Fruit fly (Drosophila melanogaster) whole organism, embryonic: Measurements from ENCODE around the gene Gr93d.

Source experiments
- Atf-2 ChIP-seq: fragments of 200-800 bp; sonication (Bioruptor generic); optimal IDR thresholded peaks from 2 replicates; lab custom pipeline; 2016; ENCODE audit warnings: missing biosample characterization, missing genetic modification characterization
- Blimp-1 ChIP-seq: fragments of 200-800 bp; sonication (Bioruptor generic); optimal IDR thresholded peaks from 3 replicates; lab custom pipeline; 2018; ENCODE audit warnings: missing biosample characterization, missing genetic modification characterization, mild to moderate bottlenecking, moderate library complexity, missing genetic modification reagents
- CG10543 ChIP-seq: fragments of 200-800 bp; sonication (Bioruptor generic); optimal IDR thresholded peaks from 3 replicates; lab custom pipeline; 2017; ENCODE audit warnings: missing biosample characterization, mild to moderate bottlenecking, missing genetic modification characterization, moderate library complexity
- CG10979 ChIP-seq: fragments of 200-800 bp; sonication (Bioruptor generic); optimal IDR thresholded peaks from 2 replicates; lab custom pipeline; 2018; ENCODE audit warnings: missing biosample characterization, mild to moderate bottlenecking, missing genetic modification characterization, moderate library complexity
- CG11695 ChIP-seq: fragments of 200-800 bp; sonication (Bioruptor generic); IDR thresholded peaks from 3 replicates; pipeline ENCODE4 v1.3.6; 2022; ENCODE audit warnings: missing biosample characterization, missing genetic modification characterization
- CG13123 ChIP-seq: fragments of 200-800 bp; sonication (Bioruptor generic); optimal IDR thresholded peaks from 2 replicates; lab custom pipeline; 2016; ENCODE audit warnings: missing biosample characterization, missing genetic modification characterization
- CG16779 ChIP-seq: fragments of 200-800 bp; sonication (Bioruptor generic); IDR thresholded peaks from 2 replicates; pipeline ENCODE4 v1.3.6; 2022; ENCODE audit warnings: missing biosample characterization, missing genetic modification characterization
- CG17361 ChIP-seq: fragments of 200-800 bp; sonication (Bioruptor generic); IDR thresholded peaks from 3 replicates; pipeline ENCODE4 v1.3.6; 2022; ENCODE audit warnings: missing biosample characterization, missing genetic modification characterization
- CG2678 ChIP-seq: fragments of 200-800 bp; sonication (Bioruptor generic); optimal IDR thresholded peaks from 3 replicates; lab custom pipeline; 2019; ENCODE audit warnings: missing biosample characterization, mild to moderate bottlenecking, missing genetic modification characterization, moderate library complexity
- CG3407 ChIP-seq: fragments of 200-800 bp; sonication (Bioruptor generic); optimal IDR thresholded peaks from 2 replicates; lab custom pipeline; 2018; ENCODE audit warnings: missing biosample characterization, mild to moderate bottlenecking, missing genetic modification characterization
- CG42726 ChIP-seq: fragments of 200-800 bp; sonication (Bioruptor generic); IDR thresholded peaks from 2 replicates; pipeline ENCODE4 v1.3.6; 2022; ENCODE audit warnings: missing biosample characterization, missing genetic modification characterization; ENCODE audit not compliant: partially characterized antibody
- CG7556 ChIP-seq: fragments of 200-800 bp; sonication (Bioruptor generic); optimal IDR thresholded peaks from 2 replicates; lab custom pipeline; 2017; ENCODE audit warnings: missing biosample characterization, mild to moderate bottlenecking, missing genetic modification characterization
- CG8290 ChIP-seq, 3 experiments: fragments of 200-800 bp; sonication (Bioruptor generic); optimal IDR thresholded peaks; 2 replicates each; lab custom pipeline; 2016 to 2019; ENCODE audit warnings: missing biosample characterization in 3 of 3, missing genetic modification characterization in 3 of 3, mild to moderate bottlenecking in 2 of 3, moderate library complexity in 1 of 3
- CG8924 ChIP-seq: fragments of 200-800 bp; optimal IDR thresholded peaks from 3 replicates; lab custom pipeline; 2019; ENCODE audit warnings: missing biosample characterization, mild to moderate bottlenecking, missing genetic modification characterization, moderate library complexity
- CHES-1-like ChIP-seq: fragments of 200-800 bp; sonication (Bioruptor generic); optimal IDR thresholded peaks from 2 replicates; lab custom pipeline; 2016; ENCODE audit warnings: missing biosample characterization, missing genetic modification characterization
- CoRest ChIP-seq: fragments of 200-800 bp; sonication (Bioruptor generic); optimal IDR thresholded peaks from 3 replicates; lab custom pipeline; 2018; ENCODE audit warnings: missing biosample characterization, mild to moderate bottlenecking, missing genetic modification characterization, moderate library complexity
- CrebB ChIP-seq: fragments of 200-800 bp; sonication (Bioruptor generic); optimal IDR thresholded peaks from 3 replicates; lab custom pipeline; 2018; ENCODE audit warnings: missing biosample characterization, mild to moderate bottlenecking, missing genetic modification characterization
- Dbx ChIP-seq: fragments of 200-800 bp; sonication (Bioruptor generic); IDR thresholded peaks from 3 replicates; pipeline ENCODE4 v1.3.6; 2022; ENCODE audit warnings: missing biosample characterization, missing genetic modification characterization
- Gsc ChIP-seq: fragments of 200-800 bp; sonication (Bioruptor generic); IDR thresholded peaks from 2 replicates; pipeline ENCODE4 v1.3.6; 2022; ENCODE audit warnings: missing biosample characterization, missing genetic modification characterization
- Hand ChIP-seq: fragments of 200-800 bp; sonication (Bioruptor generic); optimal IDR thresholded peaks from 2 replicates; lab custom pipeline; 2017; ENCODE audit warnings: mild to moderate bottlenecking, missing biosample characterization, missing genetic modification reagents, missing genetic modification characterization
- Hmr ChIP-seq: fragments of 200-800 bp; sonication (Bioruptor generic); optimal IDR thresholded peaks from 3 replicates; lab custom pipeline; 2017; ENCODE audit warnings: mild to moderate bottlenecking, missing biosample characterization, missing genetic modification reagents, missing genetic modification characterization
- Hr39 ChIP-seq: fragments of >200 bp; optimal IDR thresholded peaks from 2 replicates; lab custom pipeline; 2017
- Max ChIP-seq: fragments of 200-800 bp; sonication (Bioruptor generic); optimal IDR thresholded peaks from 2 replicates; lab custom pipeline; 2016; ENCODE audit warnings: missing biosample characterization, mild to moderate bottlenecking, missing genetic modification characterization
- NFAT ChIP-seq: fragments of 200-800 bp; sonication (Bioruptor generic); IDR thresholded peaks from 2 replicates; pipeline ENCODE4 v1.3.6; 2022; ENCODE audit warnings: missing biosample characterization, missing genetic modification characterization
- NK7.1 ChIP-seq: fragments of 200-800 bp; sonication (Bioruptor generic); optimal IDR thresholded peaks from 3 replicates; lab custom pipeline; 2016; ENCODE audit warnings: missing biosample characterization, missing genetic modification characterization
- Nf-YA ChIP-seq: fragments of 200-800 bp; sonication (Bioruptor generic); IDR thresholded peaks from 2 replicates; pipeline ENCODE4 v1.3.6; 2022; ENCODE audit warnings: missing biosample characterization, missing genetic modification characterization
- Nf-YB ChIP-seq: fragments of 200-800 bp; sonication (Bioruptor generic); optimal IDR thresholded peaks from 3 replicates; lab custom pipeline; 2019; ENCODE audit warnings: missing biosample characterization, mild to moderate bottlenecking, missing genetic modification characterization, moderate library complexity
- Oli ChIP-seq: fragments of 200-800 bp; sonication (Bioruptor generic); optimal IDR thresholded peaks from 2 replicates; lab custom pipeline; 2018; ENCODE audit warnings: missing biosample characterization, mild to moderate bottlenecking, missing genetic modification characterization, moderate library complexity
- Pdp1 ChIP-seq, 2 experiments: fragments of 200-800 bp; sonication (Bioruptor generic); optimal IDR thresholded peaks; 3 replicates each; lab custom pipeline; 2016; ENCODE audit warnings: missing biosample characterization in 2 of 2, missing genetic modification characterization in 2 of 2, mild to moderate bottlenecking in 1 of 2, moderate library complexity in 1 of 2
- Ptx1 ChIP-seq: fragments of 200-800 bp; sonication (Bioruptor generic); IDR thresholded peaks from 2 replicates; pipeline ENCODE4 v1.3.6; 2022; ENCODE audit warnings: missing biosample characterization, missing genetic modification characterization
- Six4 ChIP-seq: fragments of 200-800 bp; sonication (Bioruptor generic); optimal IDR thresholded peaks from 2 replicates; lab custom pipeline; 2016; ENCODE audit warnings: missing biosample characterization, missing genetic modification characterization
- Sry-β ChIP-seq: fragments of 200-800 bp; sonication (Bioruptor generic); optimal IDR thresholded peaks from 2 replicates; lab custom pipeline; 2018; ENCODE audit warnings: missing biosample characterization, mild to moderate bottlenecking, missing genetic modification characterization, moderate library complexity
- Ssrp ChIP-seq: fragments of 200-800 bp; sonication (Bioruptor generic); optimal IDR thresholded peaks from 2 replicates; lab custom pipeline; 2018; ENCODE audit warnings: missing biosample characterization, mild to moderate bottlenecking, missing genetic modification characterization, moderate library complexity
- Trl ChIP-seq, 3 experiments: fragments of >200 bp in 2 of 3; fragments of 200-800 bp in 1 of 3; sonication (Bioruptor generic) in 1 of 3; optimal IDR thresholded peaks; 2 replicates in 1 of 3; 3 replicates in 2 of 3; lab custom pipeline; 2016 to 2017; ENCODE audit warnings: missing biosample characterization in 1 of 3, missing genetic modification characterization in 1 of 3
- cg ChIP-seq: fragments of 200-800 bp; sonication (Bioruptor generic); optimal IDR thresholded peaks from 3 replicates; lab custom pipeline; 2019; ENCODE audit warnings: missing biosample characterization, mild to moderate bottlenecking, missing genetic modification characterization, moderate library complexity
- ken ChIP-seq: fragments of 200-800 bp; sonication (Bioruptor generic); IDR thresholded peaks from 3 replicates; pipeline ENCODE4 v1.3.6; 2022; ENCODE audit warnings: missing biosample characterization, missing genetic modification characterization
- lab ChIP-seq: fragments of 200-800 bp; sonication (Bioruptor generic); optimal IDR thresholded peaks from 3 replicates; lab custom pipeline; 2017; ENCODE audit warnings: missing biosample characterization, missing genetic modification characterization, mild to moderate bottlenecking, moderate library complexity, missing genetic modification reagents
- luna ChIP-seq: fragments of 200-800 bp; sonication (Bioruptor generic); optimal IDR thresholded peaks from 2 replicates; lab custom pipeline; 2016; ENCODE audit warnings: missing biosample characterization, missing genetic modification characterization
- mam ChIP-seq: fragments of 200-800 bp; sonication (Bioruptor generic); optimal IDR thresholded peaks from 3 replicates; lab custom pipeline; 2016; ENCODE audit warnings: missing biosample characterization, missing genetic modification characterization
- nerfin-1 ChIP-seq: fragments of 200-800 bp; sonication (Bioruptor generic); optimal IDR thresholded peaks from 3 replicates; lab custom pipeline; 2019; ENCODE audit warnings: missing biosample characterization, mild to moderate bottlenecking, missing genetic modification characterization, moderate library complexity
- pb ChIP-seq: fragments of 200-800 bp; sonication (Bioruptor generic); optimal IDR thresholded peaks from 3 replicates; lab custom pipeline; 2016; ENCODE audit warnings: missing biosample characterization, missing genetic modification characterization
- pros ChIP-seq: fragments of 200-800 bp; sonication (Bioruptor generic); optimal IDR thresholded peaks from 3 replicates; lab custom pipeline; 2019; ENCODE audit warnings: missing biosample characterization, mild to moderate bottlenecking, missing genetic modification characterization, moderate library complexity
- psq ChIP-seq: fragments of 200-800 bp; sonication (Bioruptor generic); optimal IDR thresholded peaks from 2 replicates; lab custom pipeline; 2017; ENCODE audit warnings: missing biosample characterization, missing genetic modification characterization
- sim ChIP-seq: fragments of 200-800 bp; sonication (Bioruptor generic); IDR thresholded peaks from 2 replicates; pipeline ENCODE4 v1.3.6; 2022; ENCODE audit warnings: missing biosample characterization, missing genetic modification characterization
- slou ChIP-seq: fragments of 200-800 bp; sonication (Bioruptor generic); optimal IDR thresholded peaks from 3 replicates; lab custom pipeline; 2016; ENCODE audit warnings: missing biosample characterization, missing genetic modification characterization
- sqz ChIP-seq: fragments of 200-800 bp; sonication (Bioruptor generic); optimal IDR thresholded peaks from 3 replicates; lab custom pipeline; 2018; ENCODE audit warnings: missing biosample characterization, mild to moderate bottlenecking, missing genetic modification characterization
- sr ChIP-seq: fragments of 200-800 bp; sonication (Bioruptor generic); IDR thresholded peaks from 3 replicates; pipeline ENCODE4 v1.3.6; 2022; ENCODE audit warnings: missing biosample characterization, missing genetic modification characterization
- stc ChIP-seq: fragments of 200-800 bp; sonication (Bioruptor generic); IDR thresholded peaks from 2 replicates; pipeline ENCODE4 v1.3.6; 2022; ENCODE audit warnings: missing biosample characterization, missing genetic modification characterization

The Gr93d gene

DNA sequence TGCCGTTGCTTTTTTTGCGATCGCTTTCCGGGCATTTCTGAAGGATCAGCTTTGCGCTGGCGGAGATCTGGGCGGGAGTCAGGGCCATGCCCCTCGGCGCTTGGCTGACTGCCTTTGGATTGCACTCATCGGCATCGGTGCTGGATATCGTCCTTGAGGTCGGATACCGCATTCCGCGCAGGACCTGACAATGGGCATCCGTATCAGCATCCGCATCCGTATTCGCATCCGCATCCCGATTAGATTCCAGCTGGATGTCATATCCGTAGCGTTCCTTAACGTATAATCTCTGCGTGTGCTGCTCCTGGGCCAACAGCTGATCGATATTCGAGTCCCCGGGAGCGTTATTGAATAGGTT, 9.0 kb upstream of the Gr93d start (continued):
- TF ChIP-seq stc (GFP tag; lab: Robert Waterston, UW): no peak
- no peak for TF ChIP-seq CG16779 (GFP tag; lab: Robert Waterston, UW)
- TF ChIP-seq Dbx (GFP tag; lab: Robert Waterston, UW): 0 out of 3 replicates have a peak, but pooled peaks have one; percentile 15
- TF ChIP-seq CG3407 (GFP tag; lab: Kevin White, UChicago): no peak
- no peak for TF ChIP-seq mam (GFP tag; lab: Kevin White, UChicago)
- no peak for TF ChIP-seq Hr39 (lab: Kevin White, UChicago)
- TF ChIP-seq Ptx1 (GFP tag; lab: Robert Waterston, UW): no peak
- TF ChIP-seq CG7556: no peak
- no peak for TF ChIP-seq nerfin-1
- TF ChIP-seq Nf-YB (GFP tag; lab: Kevin White, UChicago): no peak
- no peak for TF ChIP-seq Trl (optimal IDR thresholded peaks at IDR 0.05; lab: Kevin White, UChicago)
- TF ChIP-seq Trl (GFP tag; optimal IDR thresholded peaks at IDR 0.05; lab: Kevin White, UChicago): no peak
- no peak for TF ChIP-seq CG11695
- no peak for TF ChIP-seq CG8924
- TF ChIP-seq cg: no peak
- peak; percentile 20; the same call in 1 of the 2 replicates for TF ChIP-seq sim (GFP tag; lab: Robert Waterston, UW)
- TF ChIP-seq CG2678 (tag; lab: Kevin White, UChicago): no peak
- TF ChIP-seq Nf-YA: 0 out of 2 replicates have a peak, but pooled peaks have one; percentile 33
- TF ChIP-seq CG10979 (tag; lab: Kevin White, UChicago): no peak
- TF ChIP-seq, all 482 proteins: peak for 19

DNA sequence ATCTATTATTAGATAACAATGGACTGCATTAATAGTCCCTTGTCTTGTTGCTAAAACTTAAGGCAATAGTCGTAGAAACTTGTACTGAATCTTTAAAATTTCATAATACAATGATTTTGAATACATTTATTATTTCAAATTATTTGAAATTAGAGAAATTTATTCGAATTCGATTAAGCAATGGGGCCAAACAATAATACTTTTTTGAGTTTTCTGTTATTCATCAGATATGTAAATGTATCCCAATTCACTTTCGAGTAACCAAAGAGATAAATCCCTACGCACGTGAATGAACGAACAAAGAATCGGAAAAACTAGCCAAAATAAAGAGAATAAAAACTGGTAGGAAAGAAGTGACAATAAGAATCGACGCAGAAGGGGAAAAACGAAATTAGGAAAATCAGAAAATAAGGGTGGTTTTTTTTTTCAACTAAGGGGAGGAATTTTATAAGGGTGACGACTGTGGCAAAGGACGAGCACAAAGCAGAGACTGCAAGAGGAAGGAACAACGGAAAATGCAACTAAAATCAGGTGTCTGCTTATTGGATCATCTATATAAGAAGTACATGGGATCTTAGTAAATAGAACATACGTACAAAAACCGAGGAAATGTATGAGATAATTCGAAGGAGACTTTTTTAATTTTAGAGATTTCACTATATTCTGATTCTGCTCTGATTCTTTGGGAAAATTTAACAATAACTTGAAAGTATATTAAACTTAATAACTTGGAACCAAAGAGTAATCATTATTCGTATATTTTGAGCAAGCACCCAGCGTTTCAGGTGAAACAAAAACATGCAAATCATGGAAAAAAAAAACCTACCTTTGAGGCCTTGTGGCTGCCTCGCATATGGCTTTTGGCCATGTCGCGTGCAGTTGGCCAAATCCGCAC, 8.4 kb upstream of the Gr93d start:
- TF ChIP-seq Dbx (GFP tag; lab: Robert Waterston, UW) (no peak), Gsc (no peak), lab (GFP tag; lab: Kevin White, UChicago) (no peak), Oli (tag; lab: Kevin White, UChicago) (no peak), CG42726 (no peak), CG13123 (GFP tag; lab: Kevin White, UChicago) (no peak), cg (no peak), Max (GFP tag; lab: Kevin White, UChicago) (no peak), pros (peak; percentile 88), Sry-β (GFP tag; lab: Kevin White, UChicago) (no peak), pb (no peak), sqz (GFP tag; lab: Kevin White, UChicago) (peak; percentile 54), ken (GFP tag; lab: Robert Waterston, UW) (no peak), Hand (no peak), psq (peak; percentile 79), NFAT (GFP tag; lab: Robert Waterston, UW) (no peak), sr (GFP tag; lab: Robert Waterston, UW) (no peak), CG8924 (peak; percentile 2), CoRest (tag; lab: Kevin White, UChicago) (no peak), CrebB (tag; lab: Kevin White, UChicago) (no peak), NK7.1 (no peak), luna (GFP tag; lab: Kevin White, UChicago) (no peak), CG8290 (GFP tag; optimal IDR thresholded peaks at IDR 0.05; lab: Kevin White, UChicago) (no peak), CG8290 (tag; optimal IDR thresholded peaks at IDR 0.05; lab: Kevin White, UChicago) (no peak), slou (GFP tag; lab: Kevin White, UChicago) (no peak), Atf-2 (GFP tag; lab: Kevin White, UChicago) (no peak), CG17361 (GFP tag; lab: Robert Waterston, UW) (no peak), Blimp-1 (GFP tag; lab: Kevin White, UChicago) (peak; percentile 1), Ssrp (tag; lab: Kevin White, UChicago) (no peak), CHES-1-like (GFP tag; lab: Kevin White, UChicago) (no peak), Pdp1 (GFP tag; optimal IDR thresholded peaks at IDR 0.05; lab: Kevin White, UChicago) (no peak), CG10543 (no peak), Six4 (GFP tag; lab: Kevin White, UChicago) (no peak), Hmr (GFP tag; lab: Kevin White, UChicago) (no peak)
